Worm (Caenorhabditis elegans) whole organism, young adult: Measurements from ENCODE around the gene C39D10.5.

Source experiments
- F10E7.11 ChIP-seq: sonication (generic microtip); optimal IDR thresholded peaks from 2 replicates; lab custom pipeline; 2017; ENCODE audit warnings: mild to moderate bottlenecking, missing genetic modification characterization, moderate library complexity, missing compliant biosample characterization
- F33H1.4 ChIP-seq: fragments of 200-800 bp; sonication (Bioruptor generic); IDR thresholded peaks from 2 replicates; pipeline ENCODE4 v1.3.6; 2022; ENCODE audit warnings: missing genetic modification reagents, missing genetic modification characterization, missing compliant biosample characterization
- F37B4.10 ChIP-seq: fragments of 200-800 bp; sonication (Bioruptor generic); IDR thresholded peaks from 2 replicates; pipeline ENCODE4 v1.3.6; 2022; ENCODE audit warnings: missing genetic modification characterization, missing compliant biosample characterization
- F52B5.7 ChIP-seq: sonication (generic microtip); optimal IDR thresholded peaks from 2 replicates; lab custom pipeline; 2016; ENCODE audit warnings: mild to moderate bottlenecking, missing genetic modification characterization, missing compliant biosample characterization
- F55B11.4 ChIP-seq: sonication (generic microtip); optimal IDR thresholded peaks from 2 replicates; lab custom pipeline; 2016; ENCODE audit warnings: missing compliant biosample characterization, missing genetic modification characterization, borderline replicate concordance; ENCODE audit not compliant: insufficient read depth
- K12H6.12 ChIP-seq: fragments of 200-800 bp; sonication (Bioruptor generic); optimal IDR thresholded peaks from 2 replicates; lab custom pipeline; 2018; ENCODE audit warnings: mild to moderate bottlenecking, missing genetic modification characterization, missing compliant biosample characterization
- T07F8.4 ChIP-seq: sonication (generic microtip); optimal IDR thresholded peaks from 2 replicates; lab custom pipeline; 2016; ENCODE audit warnings: mild to moderate bottlenecking, missing genetic modification characterization, moderate library complexity, missing compliant biosample characterization
- T26A5.8 ChIP-seq: sonication (generic microtip); optimal IDR thresholded peaks from 2 replicates; lab custom pipeline; 2016; ENCODE audit warnings: missing genetic modification characterization, missing compliant biosample characterization
- Y53F4B.3 ChIP-seq: fragments of 200-800 bp; sonication (Bioruptor generic); IDR thresholded peaks from 2 replicates; pipeline ENCODE4 v1.3.6; 2022; ENCODE audit warnings: missing genetic modification reagents, missing genetic modification characterization, missing compliant biosample characterization
- Y53G8AR.9 ChIP-seq: fragments of 200-800 bp; sonication (Bioruptor generic); conservative IDR thresholded peaks from 2 replicates; pipeline ENCODE4 v1.3.6; 2022; ENCODE audit warnings: missing genetic modification reagents, missing genetic modification characterization, missing compliant biosample characterization
- Y56A3A.18 ChIP-seq: fragments of 200-800 bp; sonication (Bioruptor generic); IDR thresholded peaks from 2 replicates; pipeline ENCODE4 v1.3.6; 2022; ENCODE audit warnings: missing genetic modification reagents, missing genetic modification characterization, missing compliant biosample characterization
- Y79H2A.3 ChIP-seq: fragments of 200-800 bp; sonication (Bioruptor generic); conservative IDR thresholded peaks from 2 replicates; pipeline ENCODE4 v1.3.6; 2022; ENCODE audit warnings: missing genetic modification reagents, missing genetic modification characterization, missing compliant biosample characterization
- ama-1 ChIP-seq, 3 experiments: fragments of 150-350 bp in 1 of 3; sonication (generic microtip) in 2 of 3; optimal IDR thresholded peaks; 2 replicates each; lab custom pipeline; 2014 to 2018; ENCODE audit warnings: missing biosample characterization in 2 of 3, missing genetic modification characterization in 2 of 3, missing genetic modification reagents in 2 of 3
- atf-7 ChIP-seq: sonication (generic microtip); optimal IDR thresholded peaks from 2 replicates; lab custom pipeline; 2017; ENCODE audit warnings: mild to moderate bottlenecking, missing genetic modification characterization, missing compliant biosample characterization
- athp-1 ChIP-seq: sonication (generic microtip); optimal IDR thresholded peaks from 2 replicates; lab custom pipeline; 2017; ENCODE audit warnings: mild to moderate bottlenecking, missing genetic modification characterization, missing compliant biosample characterization
- attf-6 ChIP-seq: fragments of 200-800 bp; sonication (Bioruptor generic); IDR thresholded peaks from 2 replicates; pipeline ENCODE4 v1.3.6; 2022; ENCODE audit warnings: missing genetic modification reagents, missing genetic modification characterization, missing compliant biosample characterization
- ccch-3 ChIP-seq: fragments of 200-800 bp; sonication (Bioruptor generic); optimal IDR thresholded peaks from 2 replicates; lab custom pipeline; 2018; ENCODE audit warnings: mild to moderate bottlenecking, missing genetic modification characterization, missing compliant biosample characterization
- cebp-1 ChIP-seq, 2 experiments: fragments of 200-800 bp in 1 of 2; sonication (Bioruptor generic) in 1 of 2; sonication (generic microtip) in 1 of 2; IDR thresholded peaks in 1 of 2; optimal IDR thresholded peaks in 1 of 2; 2 replicates each; pipeline versions ENCODE4 v1.3.6 to Lab custom; 2017 to 2022; ENCODE audit warnings: missing compliant biosample characterization in 2 of 2, missing genetic modification characterization in 2 of 2, mild to moderate bottlenecking in 1 of 2, missing genetic modification reagents in 1 of 2, moderate library complexity in 1 of 2
- ceh-100 ChIP-seq: fragments of 200-800 bp; sonication (Bioruptor generic); IDR thresholded peaks from 2 replicates; pipeline ENCODE4 v1.3.6; 2022; ENCODE audit warnings: missing genetic modification reagents, missing genetic modification characterization, missing compliant biosample characterization
- ceh-27 ChIP-seq: fragments of 200-800 bp; sonication (Bioruptor generic); optimal IDR thresholded peaks from 2 replicates; lab custom pipeline; 2018; ENCODE audit warnings: mild to moderate bottlenecking, missing genetic modification characterization, moderate library complexity, missing compliant biosample characterization
- ceh-79 ChIP-seq: sonication (generic microtip); optimal IDR thresholded peaks from 2 replicates; lab custom pipeline; 2017; ENCODE audit warnings: mild to moderate bottlenecking, missing genetic modification characterization, missing compliant biosample characterization
- egl-18 ChIP-seq: fragments of 200-800 bp; sonication (Bioruptor generic); IDR thresholded peaks from 2 replicates; pipeline ENCODE4 v1.3.6; 2022; ENCODE audit warnings: missing genetic modification reagents, missing genetic modification characterization, missing compliant biosample characterization
- hlh-12 ChIP-seq: sonication (generic microtip); optimal IDR thresholded peaks from 2 replicates; lab custom pipeline; 2016; ENCODE audit warnings: missing genetic modification characterization, missing compliant biosample characterization
- let-526 ChIP-seq: fragments of 200-800 bp; sonication (Bioruptor generic); IDR thresholded peaks from 2 replicates; pipeline ENCODE4 v1.3.6; 2022; ENCODE audit warnings: missing genetic modification reagents, missing genetic modification characterization, missing compliant biosample characterization
- lin-26 ChIP-seq: fragments of 200-800 bp; sonication (Bioruptor generic); IDR thresholded peaks from 2 replicates; pipeline ENCODE4 v1.3.6; 2022; ENCODE audit warnings: missing genetic modification reagents, missing genetic modification characterization, missing compliant biosample characterization
- lsy-27 ChIP-seq: sonication (generic microtip); optimal IDR thresholded peaks from 2 replicates; lab custom pipeline; 2017; ENCODE audit warnings: missing genetic modification characterization, mild to moderate bottlenecking, missing compliant biosample characterization, antibody characterized with exemption, missing genotype, borderline replicate concordance; ENCODE audit not compliant: insufficient read depth
- madf-6 ChIP-seq: fragments of 200-800 bp; sonication (Bioruptor generic); IDR thresholded peaks from 2 replicates; pipeline ENCODE4 v1.3.6; 2022; ENCODE audit warnings: missing genetic modification reagents, missing genetic modification characterization, missing compliant biosample characterization
- mxl-1 ChIP-seq: sonication (generic microtip); optimal IDR thresholded peaks from 2 replicates; lab custom pipeline; 2016; ENCODE audit warnings: missing genetic modification characterization, missing compliant biosample characterization
- nfya-1 ChIP-seq: sonication (generic microtip); optimal IDR thresholded peaks from 2 replicates; lab custom pipeline; 2017; ENCODE audit warnings: antibody characterized with exemption, missing compliant biosample characterization, missing genetic modification characterization, borderline replicate concordance; ENCODE audit not compliant: insufficient read depth
- nfyb-1 ChIP-seq: fragments of 200-800 bp; sonication (Bioruptor generic); IDR thresholded peaks from 2 replicates; pipeline ENCODE4 v1.3.6; 2022; ENCODE audit warnings: missing genetic modification reagents, missing genetic modification characterization, missing compliant biosample characterization
- nhr-80 ChIP-seq: sonication (generic microtip); optimal IDR thresholded peaks from 2 replicates; lab custom pipeline; 2016; ENCODE audit warnings: missing genetic modification characterization, missing compliant biosample characterization
- rcor-1 ChIP-seq: fragments of 200-800 bp; sonication (Bioruptor generic); IDR thresholded peaks from 2 replicates; pipeline ENCODE4 v1.3.6; 2022; ENCODE audit warnings: missing genetic modification reagents, missing genetic modification characterization, missing compliant biosample characterization
- sdz-38 ChIP-seq: sonication (generic microtip); optimal IDR thresholded peaks from 2 replicates; lab custom pipeline; 2016; ENCODE audit warnings: missing genotype, missing genetic modification characterization, missing compliant biosample characterization
- sptf-2 ChIP-seq: fragments of 200-800 bp; sonication (Bioruptor generic); optimal IDR thresholded peaks from 2 replicates; lab custom pipeline; 2018; ENCODE audit warnings: mild to moderate bottlenecking, missing genetic modification characterization, missing compliant biosample characterization
- tlf-1 ChIP-seq: fragments of 200-800 bp; sonication (Bioruptor generic); optimal IDR thresholded peaks from 2 replicates; lab custom pipeline; 2018; ENCODE audit warnings: mild to moderate bottlenecking, missing genetic modification characterization, missing compliant biosample characterization
- zim-3 ChIP-seq: sonication (generic microtip); optimal IDR thresholded peaks from 2 replicates; lab custom pipeline; 2017; ENCODE audit warnings: mild to moderate bottlenecking, missing genetic modification characterization, moderate library complexity, missing compliant biosample characterization
- ztf-3 ChIP-seq: fragments of 200-800 bp; sonication (Bioruptor generic); optimal IDR thresholded peaks from 2 replicates; lab custom pipeline; 2018; ENCODE audit warnings: mild to moderate bottlenecking, missing genetic modification characterization, missing compliant biosample characterization

Gene C39D10.5

ce11 chrX:7866493-7866892 lies 25.7 kb downstream of the C39D10.5 start:
- peak; percentile 34 for TF ChIP-seq nhr-80 (tag; lab: Kevin White, UChicago)
- no peak for TF ChIP-seq nfya-1

- TF ChIP-seq let-526 (GFP tag; lab: Robert Waterston, UW) = no peak
- TF ChIP-seq T26A5.8 (tag; lab: Kevin White, UChicago) = no peak
- no peak for TF ChIP-seq ceh-27 (GFP tag; lab: Kevin White, UChicago)
- no peak for TF ChIP-seq tlf-1 (GFP tag; lab: Kevin White, UChicago)
- TF ChIP-seq ceh-100 (GFP tag; lab: Robert Waterston, UW) = no peak
- no peak for TF ChIP-seq F52B5.7 (tag; lab: Kevin White, UChicago)
- no peak for TF ChIP-seq cebp-1 (GFP tag; IDR thresholded peaks at IDR 0.05; lab: Robert Waterston, UW)
- no peak for TF ChIP-seq cebp-1 (tag; optimal IDR thresholded peaks at IDR 0.05; lab: Kevin White, UChicago)
- TF ChIP-seq nhr-80 (tag; lab: Kevin White, UChicago) = no peak
- TF ChIP-seq rcor-1 (GFP tag; lab: Robert Waterston, UW) = no peak
- TF ChIP-seq ztf-3 (GFP tag; lab: Kevin White, UChicago) = no peak
- TF ChIP-seq hlh-12 (tag; lab: Kevin White, UChicago) = no peak
- no peak for TF ChIP-seq T07F8.4 (tag; lab: Kevin White, UChicago)
- TF ChIP-seq Y56A3A.18 (GFP tag; lab: Robert Waterston, UW) = no peak
- no peak for TF ChIP-seq nfyb-1 (GFP tag; lab: Robert Waterston, UW)
- no peak for TF ChIP-seq F33H1.4 (GFP tag; lab: Robert Waterston, UW)
- TF ChIP-seq Y79H2A.3 (GFP tag; lab: Robert Waterston, UW) = no peak
Measured at ce11 chrX:7847413-7847812, 44.8 kb downstream of the C39D10.5 start, which contains the start of gene C54D2.6. C54D2.6 (minus strand) TSS chrX:7847513.

ce11 chrX:7842241-7842640 lies 50.0 kb downstream of the C39D10.5 start, which contains the start of gene idpp-11:
idpp-11 (plus strand) TSS chrX:7842541.
- TF ChIP-seq sptf-2 (GFP tag; lab: Kevin White, UChicago) = no peak
- no peak for TF ChIP-seq zim-3 (tag; lab: Kevin White, UChicago)
- TF ChIP-seq athp-1 = no peak
- TF ChIP-seq madf-6 (GFP tag; lab: Robert Waterston, UW) = no peak
- TF ChIP-seq F37B4.10 (GFP tag; lab: Robert Waterston, UW) = no peak
- TF ChIP-seq lsy-27 (tag; lab: Kevin White, UChicago) = no peak
- no peak for TF ChIP-seq atf-7
- TF ChIP-seq Y53F4B.3 = no peak
- no peak for TF ChIP-seq F10E7.11 (tag; lab: Kevin White, UChicago)
- TF ChIP-seq Y53G8AR.9 = no peak
- no peak for TF ChIP-seq ceh-79 (tag; lab: Kevin White, UChicago)
- TF ChIP-seq egl-18 = no peak
- no peak for TF ChIP-seq ama-1 (optimal IDR thresholded peaks at IDR 0.05; lab: Kevin White, UChicago)
- TF ChIP-seq ama-1 (GFP tag; optimal IDR thresholded peaks at IDR 0.05; lab: Kevin White, UChicago) = no peak
- no peak for TF ChIP-seq K12H6.12
- TF ChIP-seq attf-6 (GFP tag; lab: Robert Waterston, UW) = no peak
- no peak for TF ChIP-seq sdz-38 (tag; lab: Kevin White, UChicago)
- TF ChIP-seq lin-26 (GFP tag; lab: Robert Waterston, UW) = no peak
- TF ChIP-seq ccch-3 (GFP tag; lab: Kevin White, UChicago) = no peak
- TF ChIP-seq F55B11.4 = no peak
- TF ChIP-seq mxl-1 (tag; lab: Kevin White, UChicago) = no peak
